Worm (Caenorhabditis elegans) whole organism, midembryonic: ENCODE measurements around the gene oef-1.
"Not testable (repeated sequence)": the region's sequence is repeated elsewhere in the genome, so short reads cannot be mapped to it uniquely, and the experiment has no call there.

Experiments
- T22C8.4 ChIP-seq: fragments of 200-800 bp; sonication (Bioruptor generic); IDR thresholded peaks from 2 replicates; pipeline ENCODE4 v1.3.6; 2022; ENCODE audit warnings: missing genetic modification characterization, missing compliant biosample characterization
- cog-1 ChIP-seq: sonication (generic microtip); optimal IDR thresholded peaks from 2 replicates; lab custom pipeline; 2016; ENCODE audit warnings: missing genetic modification characterization, missing compliant biosample characterization
- flt-1 ChIP-seq: fragments of 200-800 bp; sonication (Bioruptor generic); IDR thresholded peaks from 2 replicates; pipeline ENCODE4 v1.3.6; 2022; ENCODE audit warnings: missing genetic modification characterization, missing compliant biosample characterization
- klf-2 ChIP-seq: fragments of 200-800 bp; sonication (Bioruptor generic); conservative IDR thresholded peaks from 2 replicates; pipeline ENCODE4 v1.3.6; 2022; ENCODE audit warnings: missing genetic modification reagents, missing genetic modification characterization, missing compliant biosample characterization
- med-1 ChIP-seq: sonication (generic microtip); optimal IDR thresholded peaks from 2 replicates; lab custom pipeline; 2017; ENCODE audit warnings: missing genetic modification characterization, mild to moderate bottlenecking, missing compliant biosample characterization, antibody characterized with exemption, missing genetic modification reagents; ENCODE audit not compliant: insufficient read depth
- ref-1 ChIP-seq: fragments of 200-800 bp; sonication (Bioruptor generic); conservative IDR thresholded peaks from 2 replicates; pipeline ENCODE4 v1.3.6; 2022; ENCODE audit warnings: missing genetic modification reagents, missing genetic modification characterization, missing compliant biosample characterization
- tab-1 ChIP-seq: fragments of 200-800 bp; sonication (Bioruptor generic); IDR thresholded peaks from 2 replicates; pipeline ENCODE4 v1.3.6; 2022; ENCODE audit warnings: missing genetic modification characterization, missing compliant biosample characterization
- ztf-23 ChIP-seq: fragments of 200-800 bp; sonication (Bioruptor generic); IDR thresholded peaks from 2 replicates; pipeline ENCODE4 v1.3.6; 2022; ENCODE audit warnings: missing genetic modification reagents, missing genetic modification characterization, missing compliant biosample characterization
- ztf-29 ChIP-seq: fragments of 200-800 bp; sonication (Bioruptor generic); IDR thresholded peaks from 2 replicates; pipeline ENCODE4 v1.3.6; 2022; ENCODE audit warnings: missing genetic modification reagents, missing genetic modification characterization, missing compliant biosample characterization

The oef-1 gene

DNA sequence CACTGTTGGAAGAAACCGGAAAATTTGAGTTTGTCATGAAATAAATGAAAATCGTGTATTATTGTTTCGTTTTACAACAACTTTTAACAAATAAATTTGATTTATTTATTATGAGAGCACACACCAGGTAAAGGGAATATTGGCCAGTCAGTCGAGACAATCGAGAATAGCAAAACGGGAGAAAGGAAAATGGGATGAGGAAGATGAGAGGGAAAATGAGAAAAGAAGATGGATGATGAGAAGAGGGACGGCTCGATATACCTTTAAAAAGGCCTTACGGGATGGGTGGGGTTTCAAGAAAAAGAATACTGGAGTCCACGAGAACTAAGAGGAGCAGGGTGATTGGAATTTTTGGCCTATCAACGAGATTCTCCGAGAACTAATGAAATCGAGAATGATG lies 10.4 kb downstream of the oef-1 start:
- no peak for TF ChIP-seq ref-1 (GFP tag; lab: Robert Waterston, UW)
- no peak for TF ChIP-seq T22C8.4 (GFP tag; lab: Robert Waterston, UW)
- TF ChIP-seq ztf-23: no peak
- TF ChIP-seq cog-1 (tag; lab: Kevin White, UChicago): no peak
- TF ChIP-seq ztf-29 (GFP tag; lab: Robert Waterston, UW): no peak
- no peak for TF ChIP-seq tab-1
- no peak for TF ChIP-seq med-1 (GFP tag; lab: Kevin White, UChicago)
- no peak for TF ChIP-seq flt-1
- no peak for TF ChIP-seq klf-2 (GFP tag; lab: Robert Waterston, UW)

DNA sequence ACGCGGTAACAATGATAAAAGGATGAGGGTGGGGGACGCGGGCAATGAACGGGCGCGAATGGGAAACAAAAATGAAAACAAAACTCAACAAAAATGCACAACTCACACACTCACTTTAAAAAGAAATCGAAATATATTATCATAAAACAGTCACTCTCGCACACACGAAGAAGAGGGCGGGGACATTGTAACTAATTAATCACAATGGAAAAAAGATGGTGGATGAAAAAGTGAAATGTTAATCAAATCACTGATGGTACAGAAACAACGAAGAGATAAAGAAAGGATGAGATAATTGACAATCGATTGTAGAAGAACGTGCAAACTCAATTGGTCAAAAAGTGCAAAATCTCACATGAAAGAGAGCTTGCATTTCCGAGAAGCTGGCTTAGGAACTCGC lies 11.0 kb downstream of the oef-1 start:
- no peak for TF ChIP-seq T22C8.4 (GFP tag; lab: Robert Waterston, UW)
- TF ChIP-seq ref-1 (GFP tag; lab: Robert Waterston, UW): no peak
- no peak for TF ChIP-seq cog-1 (tag; lab: Kevin White, UChicago)
- TF ChIP-seq flt-1: no peak
- TF ChIP-seq med-1 (GFP tag; lab: Kevin White, UChicago): no peak
- TF ChIP-seq klf-2 (GFP tag; lab: Robert Waterston, UW): no peak
- TF ChIP-seq ztf-23: no peak
- no peak for TF ChIP-seq ztf-29 (GFP tag; lab: Robert Waterston, UW)

DNA sequence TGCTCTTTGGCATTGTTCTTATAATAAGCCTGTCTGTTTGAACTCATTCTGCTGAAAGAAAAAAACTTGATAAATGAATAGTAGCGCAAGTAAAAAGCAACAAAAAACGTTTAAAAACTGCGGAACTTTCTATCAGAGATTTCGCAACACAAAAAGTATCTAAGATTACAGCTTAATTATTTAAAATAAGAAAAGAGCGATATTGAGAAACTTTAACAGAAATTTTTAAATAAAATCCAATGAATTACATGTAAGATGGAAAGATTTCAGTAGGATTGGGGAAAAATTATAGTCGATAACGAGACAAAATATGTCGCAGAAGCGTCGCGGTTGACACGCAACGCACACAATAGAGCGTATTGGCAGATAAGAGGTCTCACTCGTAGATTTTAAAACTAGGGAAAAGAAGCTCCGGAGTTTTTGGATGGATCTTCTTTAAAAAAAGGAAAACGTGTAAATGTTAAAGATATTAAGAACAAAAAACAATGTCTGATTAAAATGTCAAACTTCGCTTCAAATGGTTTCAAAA lies 13.5 kb downstream of the oef-1 start, which contains the start of gene ima-3:
Gene ima-3 (minus strand): TSS at position 51 of the 529 bp plus-strand sequence.
- TF ChIP-seq ztf-23: no peak
- no peak for TF ChIP-seq cog-1 (tag; lab: Kevin White, UChicago)
- no peak for TF ChIP-seq flt-1
- TF ChIP-seq tab-1: no peak
- TF ChIP-seq T22C8.4 (GFP tag; lab: Robert Waterston, UW): no peak
- no peak for TF ChIP-seq ztf-29 (GFP tag; lab: Robert Waterston, UW)
- TF ChIP-seq klf-2 (GFP tag; lab: Robert Waterston, UW): no peak
- no peak for TF ChIP-seq med-1 (GFP tag; lab: Kevin White, UChicago)
- TF ChIP-seq ref-1 (GFP tag; lab: Robert Waterston, UW): no peak

DNA sequence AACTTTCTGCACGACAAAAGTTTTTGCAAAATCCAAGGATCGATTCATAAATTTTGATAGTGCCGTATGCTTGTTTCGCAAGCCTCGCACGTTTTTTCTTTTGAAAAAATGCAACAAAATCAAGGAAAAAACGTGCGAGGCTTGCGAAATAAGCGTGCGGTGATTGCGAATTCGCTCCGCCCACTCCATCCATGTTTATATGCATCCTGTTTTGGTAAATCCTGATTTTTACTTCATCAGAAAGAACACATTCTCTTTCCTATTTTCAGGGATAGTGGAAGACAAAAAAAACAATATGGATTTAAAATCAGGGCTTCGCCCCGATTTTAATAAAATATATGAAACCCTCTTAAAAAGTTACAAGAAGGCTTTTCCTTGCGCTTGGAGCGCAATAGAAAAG lies 15.6 kb downstream of the oef-1 start, which contains the start of gene F32E10.9:
Gene F32E10.9 (minus strand): TSS at position 101 of the 400 bp plus-strand sequence.
- TF ChIP-seq tab-1; ztf-29 (GFP tag; lab: Robert Waterston, UW); ref-1 (GFP tag; lab: Robert Waterston, UW): not testable (repeated sequence)

DNA sequence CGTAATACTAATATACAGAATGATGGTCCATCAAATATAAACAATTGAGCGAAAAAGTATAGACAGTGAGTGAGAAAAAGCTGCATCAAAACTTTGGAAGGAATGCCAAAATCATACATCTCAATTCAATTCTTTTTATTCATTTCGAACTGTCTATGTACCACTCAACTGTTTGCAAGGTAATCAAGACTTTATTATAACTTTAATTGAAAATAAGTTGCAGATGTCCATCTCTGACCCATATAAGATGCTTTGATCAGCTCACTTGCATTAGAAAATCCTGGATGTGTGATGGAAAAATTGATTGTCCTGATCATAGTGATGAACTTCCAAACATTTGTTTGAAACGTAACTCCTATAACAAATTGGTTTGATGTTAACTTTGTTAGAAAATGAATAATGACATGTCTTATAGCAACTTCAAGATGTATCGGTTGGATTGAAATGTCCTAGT lies 19.4 kb downstream of the oef-1 start, which contains the start of gene F32E10.8:
Gene F32E10.8 (plus strand): TSS at position 51 of the 454 bp plus-strand sequence.
- TF ChIP-seq T22C8.4 (GFP tag; lab: Robert Waterston, UW): no peak
- TF ChIP-seq ztf-23: no peak

DNA sequence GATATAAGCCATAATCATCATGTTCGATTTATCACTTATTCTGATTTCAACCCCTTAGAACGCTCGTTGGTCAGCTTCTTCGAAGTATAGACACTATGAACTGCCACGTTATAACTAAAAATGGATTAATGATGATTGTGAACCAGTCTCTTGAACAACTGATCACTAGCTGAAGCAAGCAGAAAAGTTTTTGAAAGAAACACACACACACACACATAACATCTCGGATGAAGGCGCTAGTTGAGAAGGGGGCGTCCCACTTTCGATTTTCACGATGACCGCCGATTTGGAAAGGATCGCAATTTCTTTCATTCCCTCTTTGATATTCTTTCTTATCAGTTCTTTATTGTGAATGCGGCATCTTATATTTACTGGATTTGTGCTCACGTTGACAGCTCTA lies 20.4 kb downstream of the oef-1 start, which contains the start of gene clec-180:
Gene clec-180 (plus strand): TSS at position 301 of the 400 bp plus-strand sequence.
- TF ChIP-seq ztf-23: no peak
- no peak for TF ChIP-seq flt-1

DNA sequence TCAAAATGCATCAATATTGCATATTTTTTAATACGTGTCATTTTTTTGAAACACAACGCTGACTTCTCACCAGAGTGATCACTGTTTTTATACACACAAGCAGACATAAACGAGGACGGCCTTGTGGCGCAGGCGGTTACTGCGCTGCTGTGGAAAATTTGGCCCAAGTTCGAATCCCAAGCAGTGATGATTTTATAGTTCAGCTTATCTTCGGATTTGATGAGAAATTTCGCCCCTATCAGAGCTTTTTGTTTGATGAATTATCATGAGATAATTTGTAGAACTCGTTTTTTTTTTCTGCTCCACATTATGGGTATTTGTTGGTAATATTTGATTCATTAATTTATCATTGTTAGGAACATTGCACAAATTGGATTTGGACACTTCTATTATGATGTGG lies 25.7 kb downstream of the oef-1 start:
- TF ChIP-seq ref-1 (GFP tag; lab: Robert Waterston, UW) (peak; percentile 92), ztf-29 (GFP tag; lab: Robert Waterston, UW) (peak; percentile 97), tab-1 (peak; percentile 97), med-1 (GFP tag; lab: Kevin White, UChicago) (peak; percentile 89), flt-1 (peak; percentile 97), ztf-23 (peak; percentile 96), klf-2 (GFP tag; lab: Robert Waterston, UW) (peak; percentile 94), T22C8.4 (GFP tag; lab: Robert Waterston, UW) (peak; percentile 94), cog-1 (tag; lab: Kevin White, UChicago) (peak; percentile 89)

DNA sequence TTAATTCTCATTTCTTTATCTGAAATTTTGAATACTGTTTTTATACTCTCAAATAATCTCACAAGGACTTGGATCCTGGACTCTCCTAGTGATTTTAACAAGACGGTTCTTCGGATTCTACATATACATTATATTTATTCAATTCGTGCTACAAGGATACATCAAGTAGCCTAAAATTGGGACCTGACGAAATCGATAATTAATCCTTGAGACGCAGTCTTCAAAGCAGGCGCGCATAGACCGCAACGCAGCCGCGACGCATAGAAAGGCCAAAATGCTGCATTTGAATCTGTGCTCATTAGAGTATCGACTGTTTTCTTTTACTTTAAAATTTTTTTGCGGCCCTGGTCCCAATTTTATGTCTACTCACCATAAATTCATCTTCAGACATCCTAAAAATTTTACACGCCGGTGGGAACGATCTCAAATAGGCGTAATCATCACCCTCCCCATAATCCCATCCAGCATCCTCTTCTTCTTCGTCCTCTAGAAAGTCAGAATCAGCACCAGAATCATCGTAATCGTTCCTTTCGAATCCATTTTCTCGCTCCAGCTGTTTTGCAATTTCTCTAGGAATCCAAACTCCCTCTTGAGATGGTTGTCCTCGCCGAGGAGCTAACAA lies 27.0 kb downstream of the oef-1 start, which contains the start of gene cec-4:
Gene cec-4 (plus strand): TSS at position 572 of the 622 bp plus-strand sequence.
- TF ChIP-seq T22C8.4 (GFP tag; lab: Robert Waterston, UW): 0 out of 2 replicates have a peak, but pooled peaks have one; percentile 8
- no peak for TF ChIP-seq cog-1 (tag; lab: Kevin White, UChicago)

DNA sequence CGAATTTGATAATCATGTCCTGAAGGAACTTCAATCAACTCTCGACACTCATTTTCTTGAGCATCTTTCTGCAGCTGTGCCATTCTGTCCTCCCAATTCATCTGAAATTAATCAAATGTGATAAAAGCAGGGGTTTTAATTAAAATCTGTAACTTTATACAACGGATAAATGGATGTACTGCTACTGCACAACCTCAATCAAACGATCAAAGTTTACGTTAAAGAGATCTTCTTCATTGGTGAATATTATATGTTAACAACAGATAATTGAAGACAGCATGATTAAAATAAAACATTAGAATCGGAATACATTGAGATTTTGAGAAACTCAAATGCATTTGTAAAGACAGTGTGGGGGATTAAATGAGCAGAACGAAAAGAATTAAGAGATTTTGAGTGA lies 30.1 kb downstream of the oef-1 start, which contains the start of gene F32E10.5:
Gene F32E10.5 (minus strand): TSS at position 101 of the 400 bp plus-strand sequence.
- no peak for TF ChIP-seq ref-1 (GFP tag; lab: Robert Waterston, UW)
- TF ChIP-seq med-1 (GFP tag; lab: Kevin White, UChicago): no peak
- no peak for TF ChIP-seq klf-2 (GFP tag; lab: Robert Waterston, UW)
- TF ChIP-seq T22C8.4 (GFP tag; lab: Robert Waterston, UW): no peak
- TF ChIP-seq ztf-23: no peak
- TF ChIP-seq ztf-29 (GFP tag; lab: Robert Waterston, UW): no peak
- no peak for TF ChIP-seq tab-1
- no peak for TF ChIP-seq flt-1
- TF ChIP-seq cog-1 (tag; lab: Kevin White, UChicago): no peak

DNA sequence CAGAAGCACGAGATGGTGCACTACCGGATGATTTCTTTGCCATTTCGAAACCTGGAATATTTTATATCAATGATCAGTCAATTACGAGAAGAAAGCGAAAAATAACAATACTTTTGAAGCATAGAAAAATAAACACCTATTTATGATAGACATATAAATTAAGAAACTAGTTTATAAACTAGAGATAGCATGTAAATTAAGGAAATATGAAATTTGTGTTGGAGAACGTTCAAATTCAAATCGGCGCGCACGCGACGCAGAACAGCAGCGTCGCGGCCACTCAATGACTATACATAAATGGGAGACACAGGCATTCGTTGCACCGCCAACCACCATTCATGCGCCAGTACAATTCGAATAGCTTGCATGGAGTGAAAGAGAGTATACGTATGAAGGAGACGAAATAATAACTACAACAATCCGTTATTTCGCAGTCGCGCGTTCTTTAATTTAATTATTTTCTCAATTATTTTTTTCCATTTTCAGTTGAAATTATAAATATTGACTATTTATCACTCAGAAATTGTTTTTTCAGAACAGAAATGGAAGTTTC lies 31.9 kb downstream of the oef-1 start, which contains the start of the genes cec-5 and nol-10:
Gene cec-5 (minus strand): TSS at position 51 of the 553 bp plus-strand sequence.
Gene nol-10 (plus strand): TSS at position 536 of the 553 bp plus-strand sequence.
- TF ChIP-seq flt-1: peak; percentile 45; the same call in 1 of the 2 replicates
- no peak for TF ChIP-seq T22C8.4 (GFP tag; lab: Robert Waterston, UW)
- peak; percentile 70 for TF ChIP-seq cog-1 (tag; lab: Kevin White, UChicago)
